Worm (Caenorhabditis elegans): ENCODE results near the gene clec-31.

Gene clec-31

DNA sequence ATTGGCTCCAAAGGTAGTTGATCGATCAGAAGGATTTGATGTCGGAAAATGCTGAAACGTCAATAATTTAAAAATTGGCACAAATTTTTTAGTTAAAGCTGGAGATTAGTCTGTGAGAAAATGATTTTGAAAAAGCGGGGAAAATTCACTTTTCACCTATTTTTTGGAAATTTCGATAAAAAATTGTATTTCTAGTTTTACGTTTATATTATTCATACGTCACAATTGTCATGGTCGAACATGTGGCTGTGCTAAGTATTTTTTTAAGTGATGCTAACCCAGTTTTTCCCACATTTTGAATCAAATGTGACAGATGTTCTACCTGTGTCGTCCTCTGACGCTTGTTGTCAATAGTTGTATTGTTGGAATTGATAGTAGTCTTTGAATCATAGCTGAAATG lies 21.7 kb upstream of the clec-31 start:
- TF ChIP-seq klf-2 (GFP tag; conservative IDR thresholded peaks at IDR 0.05) (no peak), med-1 (GFP tag; optimal IDR thresholded peaks at IDR 0.05; ENCODE audit: insufficient read depth) (no peak), tab-1 (GFP tag; IDR thresholded peaks at IDR 0.05) (no peak), flt-1 (GFP tag; IDR thresholded peaks at IDR 0.05) (no peak), T22C8.4 (GFP tag; IDR thresholded peaks at IDR 0.05) (no peak), ztf-29 (GFP tag; IDR thresholded peaks at IDR 0.05) (no peak), ztf-23 (GFP tag; IDR thresholded peaks at IDR 0.05) (no peak), cog-1 (tag; optimal IDR thresholded peaks at IDR 0.05) (no peak), ref-1 (GFP tag; conservative IDR thresholded peaks at IDR 0.05) (no peak)

DNA sequence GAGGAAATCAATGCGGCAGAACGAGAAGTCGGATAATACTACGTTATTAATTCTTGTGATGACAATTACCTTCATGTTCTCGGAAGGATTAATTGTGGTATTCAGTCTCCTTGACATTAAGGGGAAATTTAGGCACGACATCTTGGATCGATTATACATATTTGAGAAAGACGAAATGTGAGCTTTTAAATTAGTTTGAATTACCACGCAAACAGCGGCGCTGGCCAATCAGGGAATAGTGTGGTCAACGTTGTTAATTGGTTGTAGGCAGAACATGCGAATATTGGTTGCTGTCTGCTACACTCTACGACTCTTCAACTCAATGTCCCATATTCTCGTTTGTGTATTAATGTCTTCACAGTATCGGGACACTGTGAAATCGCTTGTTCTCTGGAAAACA lies 17.1 kb upstream of the clec-31 start, which contains the start of gene F49A5.10:
TSS of gene F49A5.10 (plus strand) at position 301 of the 400 bp plus-strand sequence.
- TF ChIP-seq tab-1 (GFP tag; IDR thresholded peaks at IDR 0.05) (no peak), med-1 (GFP tag; optimal IDR thresholded peaks at IDR 0.05; ENCODE audit: insufficient read depth) (no peak), cog-1 (tag; optimal IDR thresholded peaks at IDR 0.05) (no peak), ref-1 (GFP tag; conservative IDR thresholded peaks at IDR 0.05) (no peak), flt-1 (GFP tag; IDR thresholded peaks at IDR 0.05) (no peak), T22C8.4 (GFP tag; IDR thresholded peaks at IDR 0.05) (no peak), ztf-23 (GFP tag; IDR thresholded peaks at IDR 0.05) (no peak)

DNA sequence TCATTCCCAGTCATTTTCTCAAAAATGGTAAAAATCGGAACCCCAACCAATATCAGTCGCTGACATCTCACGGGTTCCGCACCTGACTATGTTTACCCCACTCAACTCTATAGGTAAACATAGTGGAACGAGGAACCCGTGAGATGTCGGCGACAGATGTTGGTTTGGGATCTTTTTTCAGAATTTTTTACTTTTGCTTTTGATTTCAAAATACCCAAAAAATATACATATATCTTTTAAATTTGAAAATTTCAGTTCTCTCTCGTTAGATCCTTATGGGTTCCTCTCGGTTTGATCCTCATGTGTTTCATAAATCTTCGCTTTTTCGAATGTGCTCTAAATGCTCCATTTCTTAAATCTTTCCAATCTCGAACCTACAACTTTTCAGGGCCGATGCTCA lies 15.8 kb upstream of the clec-31 start, which contains the start of gene srw-23:
TSS of gene srw-23 (plus strand) at position 301 of the 400 bp plus-strand sequence.
- no peak for TF ChIP-seq flt-1 (GFP tag; IDR thresholded peaks at IDR 0.05)

DNA sequence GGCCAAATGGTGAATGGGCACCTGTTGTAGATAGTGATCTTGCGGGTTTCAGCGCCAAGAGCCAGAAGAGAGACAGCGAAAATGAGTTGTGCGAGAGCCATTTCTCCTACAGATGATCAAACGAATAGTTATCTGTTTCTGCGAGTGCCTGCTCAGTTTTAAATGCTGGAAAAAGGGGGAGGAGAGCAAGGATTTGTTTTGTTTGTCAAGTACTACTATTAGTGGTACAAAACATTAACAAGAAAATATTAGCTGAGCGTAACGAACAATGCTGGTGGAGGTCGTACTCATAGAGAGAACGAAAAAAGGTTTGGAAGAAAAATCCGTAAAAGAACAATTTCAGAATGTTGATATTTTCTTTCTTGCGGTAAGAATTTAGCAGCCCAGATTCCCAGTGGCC lies 13.5 kb upstream of the clec-31 start, which contains the start of gene thn-4:
TSS of gene thn-4 (minus strand) at position 101 of the 400 bp plus-strand sequence.
- TF ChIP-seq ref-1 (GFP tag; conservative IDR thresholded peaks at IDR 0.05) (no peak), klf-2 (GFP tag; conservative IDR thresholded peaks at IDR 0.05) (no peak), T22C8.4 (GFP tag; IDR thresholded peaks at IDR 0.05) (no peak), flt-1 (GFP tag; IDR thresholded peaks at IDR 0.05) (no peak), med-1 (GFP tag; optimal IDR thresholded peaks at IDR 0.05; ENCODE audit: insufficient read depth) (no peak), cog-1 (tag; optimal IDR thresholded peaks at IDR 0.05) (no peak), ztf-23 (GFP tag; IDR thresholded peaks at IDR 0.05) (no peak), tab-1 (GFP tag; IDR thresholded peaks at IDR 0.05) (no peak), ztf-29 (GFP tag; IDR thresholded peaks at IDR 0.05) (no peak)

DNA sequence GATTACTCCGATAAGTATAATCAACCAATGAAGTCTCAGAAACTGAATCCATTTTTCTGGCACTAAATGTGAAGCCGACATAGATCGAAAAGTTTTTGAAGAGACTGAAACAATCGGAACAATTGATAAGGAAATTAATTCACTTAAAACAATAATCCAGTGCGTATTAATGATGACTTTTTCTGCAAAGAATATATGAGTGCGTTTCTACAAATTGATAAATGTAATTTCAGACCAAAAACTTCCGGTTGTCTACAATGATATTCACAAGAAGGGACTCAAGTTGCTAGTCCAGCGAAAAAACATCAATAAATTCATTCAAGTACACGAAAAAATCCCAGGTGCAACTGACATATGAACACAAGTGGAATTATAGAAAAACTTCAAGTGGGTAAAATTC lies 11.9 kb upstream of the clec-31 start, which contains the start of gene clec-33:
TSS of gene clec-33 (minus strand) at position 101 of the 400 bp plus-strand sequence.
- TF ChIP-seq T22C8.4 (GFP tag; IDR thresholded peaks at IDR 0.05) (no peak), ztf-23 (GFP tag; IDR thresholded peaks at IDR 0.05) (no peak), ztf-29 (GFP tag; IDR thresholded peaks at IDR 0.05) (no peak), klf-2 (GFP tag; conservative IDR thresholded peaks at IDR 0.05) (no peak)

DNA sequence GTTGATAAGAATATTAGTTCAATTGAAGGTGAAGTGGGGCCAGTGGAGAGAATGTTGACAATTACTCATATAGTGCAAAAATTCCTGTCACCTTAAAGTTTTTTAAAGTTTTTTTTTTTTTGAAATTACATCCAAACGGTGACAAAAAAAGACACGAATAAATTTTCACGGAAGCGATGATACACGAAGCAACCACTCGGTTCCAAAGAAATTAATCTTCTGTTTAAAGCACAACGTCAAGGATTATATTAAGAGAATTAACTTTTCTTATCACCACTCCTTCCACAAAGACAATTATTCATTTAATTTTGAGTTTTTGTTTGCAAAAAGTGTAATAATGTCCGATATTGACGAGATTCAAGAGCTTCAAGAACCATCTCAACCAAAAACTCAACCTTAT lies 7.5 kb upstream of the clec-31 start, which contains the start of gene clec-28:
TSS of gene clec-28 (plus strand) at position 301 of the 400 bp plus-strand sequence.
- TF ChIP-seq tab-1 (GFP tag; IDR thresholded peaks at IDR 0.05): no peak
- no peak for TF ChIP-seq ref-1 (GFP tag; conservative IDR thresholded peaks at IDR 0.05)
- TF ChIP-seq klf-2 (GFP tag; conservative IDR thresholded peaks at IDR 0.05): no peak
- no peak for TF ChIP-seq ztf-29 (GFP tag; IDR thresholded peaks at IDR 0.05)
- TF ChIP-seq cog-1 (tag; optimal IDR thresholded peaks at IDR 0.05): no peak
- no peak for TF ChIP-seq T22C8.4 (GFP tag; IDR thresholded peaks at IDR 0.05)
- no peak for TF ChIP-seq flt-1 (GFP tag; IDR thresholded peaks at IDR 0.05)
- TF ChIP-seq med-1 (GFP tag; optimal IDR thresholded peaks at IDR 0.05; ENCODE audit: insufficient read depth): no peak
- no peak for TF ChIP-seq ztf-23 (GFP tag; IDR thresholded peaks at IDR 0.05)

DNA sequence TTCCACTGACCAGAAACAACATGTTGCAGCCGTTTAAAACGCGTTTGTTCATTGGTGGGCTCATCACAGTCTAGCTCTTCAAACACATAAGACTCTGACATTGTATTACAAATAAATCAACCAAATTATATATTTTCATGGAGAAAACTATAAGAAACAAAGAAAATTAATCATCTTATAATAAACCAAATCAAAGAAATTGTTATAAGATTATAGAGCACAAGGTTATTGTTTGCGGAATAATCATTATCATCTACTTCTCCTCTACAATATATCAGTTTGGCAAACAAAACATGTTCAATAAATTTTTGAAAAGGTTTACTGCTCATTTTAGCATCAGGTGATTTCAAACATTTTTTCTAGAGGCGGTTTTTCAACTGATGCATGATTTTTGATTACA lies 3.8 kb upstream of the clec-31 start, which contains the start of the genes clec-32 and clec-24:
TSS of gene clec-32 (minus strand) at position 101 of the 400 bp plus-strand sequence.
TSS of gene clec-24 (plus strand) at position 294 of the 400 bp plus-strand sequence.
- TF ChIP-seq T22C8.4 (GFP tag; IDR thresholded peaks at IDR 0.05) (no peak), klf-2 (GFP tag; conservative IDR thresholded peaks at IDR 0.05) (no peak), ref-1 (GFP tag; conservative IDR thresholded peaks at IDR 0.05) (no peak), ztf-23 (GFP tag; IDR thresholded peaks at IDR 0.05) (no peak)

DNA sequence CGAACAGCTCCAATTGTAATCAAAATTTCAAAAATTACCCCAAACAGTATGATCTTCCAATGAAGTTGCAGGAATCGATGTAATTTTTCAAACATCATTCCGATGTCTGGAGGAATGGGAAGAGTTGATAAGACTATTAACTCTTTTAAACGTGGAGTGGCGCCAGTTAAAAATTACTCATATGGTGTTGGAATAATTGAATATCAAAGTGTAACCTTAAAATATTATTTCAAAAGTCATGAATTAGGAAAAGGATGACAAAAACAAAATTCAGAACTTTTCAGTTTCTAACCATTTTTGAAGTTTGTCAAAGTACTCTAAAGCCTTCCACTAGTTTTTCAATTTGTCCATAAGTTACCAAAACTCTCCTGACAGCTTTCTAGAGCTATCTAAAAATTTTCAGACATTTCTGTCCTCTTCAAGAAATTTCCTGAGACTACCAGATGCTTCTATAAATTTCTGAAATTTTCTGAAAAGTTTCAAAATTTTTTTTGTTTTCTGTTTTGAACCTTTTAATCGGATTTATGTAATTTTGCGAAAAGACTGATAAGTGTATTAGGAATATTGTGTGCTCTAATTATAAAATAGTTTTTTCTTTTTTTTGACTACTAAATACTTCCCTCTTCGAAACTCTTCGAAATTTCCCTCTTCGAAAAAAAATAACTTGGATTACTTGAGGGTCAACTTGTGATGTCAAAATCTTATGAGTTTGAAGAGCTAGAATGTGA lies 3.8 kb downstream of the clec-31 start, which contains the start of the genes clec-35 and clec-27:
TSS of gene clec-35 (minus strand) at position 101 of the 728 bp plus-strand sequence.
TSS of gene clec-27 (plus strand) at position 678 of the 728 bp plus-strand sequence.
- TF ChIP-seq flt-1 (GFP tag; IDR thresholded peaks at IDR 0.05) (no peak), klf-2 (GFP tag; conservative IDR thresholded peaks at IDR 0.05) (no peak), ztf-29 (GFP tag; IDR thresholded peaks at IDR 0.05) (no peak), T22C8.4 (GFP tag; IDR thresholded peaks at IDR 0.05) (no peak), cog-1 (tag; optimal IDR thresholded peaks at IDR 0.05) (no peak), med-1 (GFP tag; optimal IDR thresholded peaks at IDR 0.05; ENCODE audit: insufficient read depth) (no peak), ztf-23 (GFP tag; IDR thresholded peaks at IDR 0.05) (no peak), ref-1 (GFP tag; conservative IDR thresholded peaks at IDR 0.05) (no peak), tab-1 (GFP tag; IDR thresholded peaks at IDR 0.05) (no peak)

DNA sequence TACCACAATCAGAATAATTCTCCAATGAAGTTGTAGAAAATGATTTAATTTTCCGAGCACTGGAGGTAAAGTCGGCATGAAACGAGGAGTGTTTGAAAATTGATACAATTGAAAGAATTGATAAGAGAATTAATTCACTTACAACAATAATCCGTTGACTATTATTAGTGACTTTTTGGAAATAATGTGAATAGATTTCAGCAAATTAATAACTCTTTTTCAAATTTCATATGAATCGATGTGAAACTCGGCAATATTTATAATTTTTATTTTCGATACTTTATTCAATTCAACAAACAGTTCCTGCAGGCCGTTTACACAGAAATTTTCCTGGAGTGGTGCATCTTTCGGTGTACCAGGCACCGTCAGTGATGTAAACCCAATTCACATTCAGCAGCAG lies 5.9 kb downstream of the clec-31 start, which contains the start of gene clec-37:
TSS of gene clec-37 (minus strand) at position 101 of the 400 bp plus-strand sequence.
- TF ChIP-seq ref-1 (GFP tag; conservative IDR thresholded peaks at IDR 0.05): no peak
- no peak for TF ChIP-seq cog-1 (tag; optimal IDR thresholded peaks at IDR 0.05)
- no peak for TF ChIP-seq klf-2 (GFP tag; conservative IDR thresholded peaks at IDR 0.05)
- no peak for TF ChIP-seq tab-1 (GFP tag; IDR thresholded peaks at IDR 0.05)

DNA sequence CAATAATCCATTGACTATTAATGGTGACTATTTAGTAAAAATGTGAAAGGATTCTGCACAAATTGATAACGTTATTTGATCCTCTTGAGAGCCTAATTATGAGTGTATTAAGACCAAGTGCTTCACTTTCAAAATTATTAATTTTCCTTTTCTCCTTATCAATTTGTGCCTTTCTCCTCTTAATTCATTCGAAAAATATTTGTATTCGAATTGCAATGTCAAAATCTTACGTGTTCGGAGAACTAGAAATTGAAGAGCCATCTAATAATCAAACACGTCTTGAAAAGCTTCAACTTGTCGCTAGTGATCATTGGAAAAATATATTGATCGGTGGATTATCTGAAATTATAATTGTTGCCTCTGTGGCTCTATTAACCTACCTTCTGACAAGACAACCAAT lies 9.4 kb downstream of the clec-31 start, which contains the start of the genes clec-36 and clec-26:
TSS of gene clec-36 (minus strand) at position 101 of the 400 bp plus-strand sequence.
TSS of gene clec-26 (plus strand) at position 114 of the 400 bp plus-strand sequence.
- TF ChIP-seq med-1 (GFP tag; optimal IDR thresholded peaks at IDR 0.05; ENCODE audit: insufficient read depth) (no peak), klf-2 (GFP tag; conservative IDR thresholded peaks at IDR 0.05) (no peak), ref-1 (GFP tag; conservative IDR thresholded peaks at IDR 0.05) (no peak), tab-1 (GFP tag; IDR thresholded peaks at IDR 0.05) (no peak), ztf-23 (GFP tag; IDR thresholded peaks at IDR 0.05) (no peak), flt-1 (GFP tag; IDR thresholded peaks at IDR 0.05) (no peak), ztf-29 (GFP tag; IDR thresholded peaks at IDR 0.05) (no peak), T22C8.4 (GFP tag; IDR thresholded peaks at IDR 0.05) (no peak), cog-1 (tag; optimal IDR thresholded peaks at IDR 0.05) (no peak)

Measured in whole organism, midembryonic.